Worm (Caenorhabditis elegans) whole organism, L2 larva: ENCODE results near the gene fbxa-127.
A peak's percentile ranks its signal among the peaks of the same experiment; 100 is the strongest.

ENCODE experiments used
- alr-1 ChIP-seq: fragments of 150-350 bp; optimal IDR thresholded peaks from 2 replicates; lab custom pipeline; 2014; ENCODE audit warnings: missing biosample characterization, missing genetic modification characterization
- elt-1 ChIP-seq: fragments of 150-350 bp; optimal IDR thresholded peaks from 2 replicates; lab custom pipeline; 2014; ENCODE audit warnings: missing biosample characterization, missing genetic modification characterization
- elt-3 ChIP-seq: sonication (generic microtip); optimal IDR thresholded peaks from 2 replicates; lab custom pipeline; 2017; ENCODE audit warnings: missing biosample characterization, missing genetic modification characterization
- lin-39 ChIP-seq: fragments of 150-350 bp; optimal IDR thresholded peaks from 2 replicates; lab custom pipeline; 2014; ENCODE audit warnings: missing biosample characterization, missing genetic modification reagents, missing genetic modification characterization
- lsy-2 ChIP-seq, 2 experiments: fragments of 150-350 bp in 1 of 2; sonication (generic microtip) in 1 of 2; optimal IDR thresholded peaks; 2 replicates each; lab custom pipeline; 2014 to 2017; ENCODE audit warnings: missing biosample characterization in 2 of 2, missing genetic modification characterization in 2 of 2
- nhr-10 ChIP-seq: sonication (generic microtip); optimal IDR thresholded peaks from 2 replicates; lab custom pipeline; 2017; ENCODE audit warnings: missing biosample characterization, missing genetic modification characterization
- nhr-12 ChIP-seq: fragments of 150-350 bp; optimal IDR thresholded peaks from 2 replicates; lab custom pipeline; 2014; ENCODE audit warnings: missing biosample characterization, missing genetic modification characterization
- nhr-129 ChIP-seq: fragments of 150-350 bp; optimal IDR thresholded peaks from 2 replicates; lab custom pipeline; 2014; ENCODE audit warnings: missing biosample characterization, missing genetic modification characterization
- nhr-21 ChIP-seq: fragments of 150-350 bp; optimal IDR thresholded peaks from 2 replicates; lab custom pipeline; 2014; ENCODE audit warnings: missing biosample characterization, missing genetic modification characterization
- nhr-23 ChIP-seq: fragments of 150-350 bp; optimal IDR thresholded peaks from 2 replicates; lab custom pipeline; 2014; ENCODE audit warnings: missing biosample characterization, missing genetic modification reagents, missing genetic modification characterization
- nhr-25 ChIP-seq: fragments of 150-350 bp; sonication (generic microtip); optimal IDR thresholded peaks from 3 replicates; lab custom pipeline; 2014; ENCODE audit warnings: missing biosample characterization, missing genetic modification characterization
- nhr-6 ChIP-seq: fragments of 150-350 bp; optimal IDR thresholded peaks from 2 replicates; lab custom pipeline; 2014; ENCODE audit warnings: missing biosample characterization, missing genetic modification characterization
- peb-1 ChIP-seq: fragments of 150-350 bp; optimal IDR thresholded peaks from 2 replicates; lab custom pipeline; 2014; ENCODE audit warnings: missing biosample characterization, missing genetic modification characterization
- skn-1 ChIP-seq: sonication (generic microtip); optimal IDR thresholded peaks from 2 replicates; lab custom pipeline; 2017; ENCODE audit warnings: missing biosample characterization, missing genetic modification characterization
- sma-3 ChIP-seq: sonication (generic microtip); optimal IDR thresholded peaks from 2 replicates; lab custom pipeline; 2016; ENCODE audit warnings: missing genetic modification reagents, missing genetic modification characterization, missing compliant biosample characterization
- sma-9 ChIP-seq, 2 experiments: fragments of 150-350 bp in 1 of 2; sonication (generic microtip) in 1 of 2; optimal IDR thresholded peaks; 2 replicates each; lab custom pipeline; 2014 to 2016; ENCODE audit warnings: missing genetic modification characterization in 2 of 2, mild to moderate bottlenecking in 1 of 2, missing biosample characterization in 1 of 2, missing compliant biosample characterization in 1 of 2, missing genetic modification reagents in 1 of 2, moderate library complexity in 1 of 2
- snpc-4 ChIP-seq: fragments of 150-350 bp; optimal IDR thresholded peaks from 2 replicates; lab custom pipeline; 2014; ENCODE audit warnings: missing biosample characterization, missing genetic modification characterization
- unc-62 ChIP-seq: fragments of 150-350 bp; optimal IDR thresholded peaks from 2 replicates; lab custom pipeline; 2014; ENCODE audit warnings: missing biosample characterization, missing genetic modification reagents, missing genetic modification characterization

Gene fbxa-127

ce11 chrV:16778540-16779280 is 50.2 kb downstream of the fbxa-127 start:
- TF ChIP-seq nhr-21 (tag; lab: Kevin White, UChicago) (peak; percentile 76), nhr-10 (tag; lab: Kevin White, UChicago) (no peak), sma-3 (GFP tag; lab: Kevin White, UChicago) (peak; percentile 25), nhr-25 (tag; lab: Kevin White, UChicago) (peak; percentile 56), snpc-4 (tag; lab: Kevin White, UChicago) (no peak), nhr-12 (tag; lab: Kevin White, UChicago) (no peak), elt-1 (tag; lab: Kevin White, UChicago) (peak; percentile 17), sma-9 (GFP tag; optimal IDR thresholded peaks at IDR 0.05; lab: Kevin White, UChicago) (peak; percentile 43), sma-9 (tag; optimal IDR thresholded peaks at IDR 0.05; lab: Kevin White, UChicago) (no peak), nhr-129 (peak; percentile 9), elt-3 (tag; lab: Kevin White, UChicago) (peak; percentile 18), alr-1 (tag; lab: Kevin White, UChicago) (no peak)

ce11 chrV:16779281-16779597 is 50.7 kb downstream of the fbxa-127 start:
- TF ChIP-seq alr-1 (tag; lab: Kevin White, UChicago) (no peak), unc-62 (GFP tag; lab: Kevin White, UChicago) (no peak), skn-1 (tag; lab: Kevin White, UChicago) (no peak), nhr-6 (tag; lab: Kevin White, UChicago) (no peak), lin-39 (tag; lab: Kevin White, UChicago) (no peak), elt-1 (tag; lab: Kevin White, UChicago) (no peak), nhr-23 (no peak), peb-1 (no peak), lsy-2 (tag; optimal IDR thresholded peaks at IDR 0.05; lab: Kevin White, UChicago) (no peak)
